Worm (Caenorhabditis elegans) whole organism, mixed stage, embryonic: ENCODE results near the gene btb-4.
"Not testable (repeated sequence)": the region's sequence is repeated elsewhere in the genome, so short reads cannot be mapped to it uniquely, and the experiment has no call there.

Experiments
- ceh-43 ChIP-seq: fragments of 200-800 bp; sonication (Bioruptor generic); optimal IDR thresholded peaks from 2 replicates; lab custom pipeline; 2018; ENCODE audit warnings: mild to moderate bottlenecking, missing genetic modification characterization, moderate library complexity, missing compliant biosample characterization
- ces-1 ChIP-seq: fragments of 150-350 bp; optimal IDR thresholded peaks from 2 replicates; lab custom pipeline; 2014; ENCODE audit warnings: missing biosample characterization, missing genetic modification reagents, missing genetic modification characterization
- cnd-1 ChIP-seq: fragments of 200-800 bp; sonication (Bioruptor generic); optimal IDR thresholded peaks from 2 replicates; lab custom pipeline; 2018; ENCODE audit warnings: mild to moderate bottlenecking, missing genetic modification characterization, missing compliant biosample characterization
- elt-3 ChIP-seq: fragments of 150-350 bp; optimal IDR thresholded peaks from 2 replicates; lab custom pipeline; 2014; ENCODE audit warnings: missing biosample characterization, missing genetic modification characterization
- lsy-2 ChIP-seq: fragments of 150-350 bp; optimal IDR thresholded peaks from 2 replicates; lab custom pipeline; 2014; ENCODE audit warnings: missing biosample characterization, missing genetic modification characterization
- mep-1 ChIP-seq: fragments of 150-350 bp; optimal IDR thresholded peaks from 2 replicates; lab custom pipeline; 2017; ENCODE audit warnings: missing biosample characterization, missing genetic modification reagents, missing genetic modification characterization, inconsistent platforms
- nhr-12 ChIP-seq: fragments of 150-350 bp; optimal IDR thresholded peaks from 2 replicates; lab custom pipeline; 2014; ENCODE audit warnings: missing biosample characterization, missing genetic modification characterization
- nhr-28 ChIP-seq: fragments of 150-350 bp; optimal IDR thresholded peaks from 2 replicates; lab custom pipeline; 2014; ENCODE audit warnings: missing biosample characterization, missing genetic modification characterization
- pha-4 ChIP-seq: fragments of 150-350 bp; optimal IDR thresholded peaks from 2 replicates; lab custom pipeline; 2018; ENCODE audit warnings: missing biosample characterization, missing genetic modification reagents, missing genetic modification characterization
- snpc-4 ChIP-seq: fragments of 150-350 bp; optimal IDR thresholded peaks from 2 replicates; lab custom pipeline; 2014; ENCODE audit warnings: missing biosample characterization, missing genetic modification characterization
- unc-39 ChIP-seq: fragments of 150-350 bp; optimal IDR thresholded peaks from 2 replicates; lab custom pipeline; 2014; ENCODE audit warnings: missing biosample characterization, missing genetic modification characterization
- unc-62 ChIP-seq: fragments of 150-350 bp; optimal IDR thresholded peaks from 2 replicates; lab custom pipeline; 2014; ENCODE audit warnings: missing biosample characterization, missing genetic modification reagents, missing genetic modification characterization
- ztf-11 ChIP-seq: fragments of 150-350 bp; optimal IDR thresholded peaks from 2 replicates; lab custom pipeline; 2014; ENCODE audit warnings: missing biosample characterization, missing genetic modification characterization

DNA sequence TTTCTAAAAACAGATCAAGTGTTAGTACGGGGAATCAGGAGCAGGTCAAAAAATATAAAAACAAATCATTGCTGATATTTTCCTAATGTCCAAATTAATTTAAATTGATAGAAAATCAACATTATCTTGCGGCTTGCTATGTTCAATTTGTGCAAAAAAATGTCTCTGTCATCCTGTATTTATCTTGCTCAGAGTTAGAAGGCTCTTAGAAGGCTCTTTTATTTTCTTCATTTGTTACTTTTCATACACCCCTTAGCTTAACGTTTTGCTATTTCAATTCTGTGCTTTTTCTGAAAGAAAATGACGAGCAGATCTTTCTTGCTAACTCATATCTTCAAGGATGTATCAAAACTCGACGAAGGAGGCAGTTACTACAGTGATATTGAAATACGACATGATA lies 33.6 kb upstream of the btb-4 start, which contains the start of gene math-19:
- not testable (repeated sequence) for TF ChIP-seq pha-4 (tag; lab: Kevin White, UChicago); unc-62; mep-1 (tag; lab: Kevin White, UChicago); lsy-2 (tag; lab: Kevin White, UChicago); ceh-43 (GFP tag; lab: Kevin White, UChicago); unc-39 (tag; lab: Kevin White, UChicago); snpc-4; nhr-12 (tag; lab: Kevin White, UChicago); cnd-1 (tag; lab: Kevin White, UChicago); ces-1 (GFP tag; lab: Kevin White, UChicago); elt-3 (tag; lab: Kevin White, UChicago); nhr-28 (tag; lab: Kevin White, UChicago); ztf-11 (tag; lab: Kevin White, UChicago)
